Worm (Caenorhabditis elegans): ENCODE results near the gene F55A11.1.
A peak's percentile ranks its signal among the peaks of the same experiment; 100 is the strongest.

The F55A11.1 gene

ce11 chrV:11736896-11737295 lies 27.3 kb downstream of the F55A11.1 start, which contains the start of gene spe-42:
spe-42 (minus strand) TSS chrV:11736996.
- TF ChIP-seq elt-2 (tag; optimal IDR thresholded peaks at IDR 0.05) (no peak), fkh-2 (tag; optimal IDR thresholded peaks at IDR 0.05) (no peak), elt-1 (tag; optimal IDR thresholded peaks at IDR 0.05) (no peak), egl-5 (tag; optimal IDR thresholded peaks at IDR 0.05) (no peak), nhr-76 (tag; optimal IDR thresholded peaks at IDR 0.05) (no peak), unc-39 (tag; optimal IDR thresholded peaks at IDR 0.05) (no peak), unc-62 (GFP tag; optimal IDR thresholded peaks at IDR 0.05) (no peak), pqm-1 (tag; optimal IDR thresholded peaks at IDR 0.05) (no peak), nhr-43 (tag; optimal IDR thresholded peaks at IDR 0.05; ENCODE audit: poor library complexity, severe bottlenecking) (no peak), ama-1 (optimal IDR thresholded peaks at IDR 0.05) (no peak), tbx-2 (tag; optimal IDR thresholded peaks at IDR 0.05) (no peak), elt-3 (tag; optimal IDR thresholded peaks at IDR 0.05) (no peak), hmg-11 (tag; optimal IDR thresholded peaks at IDR 0.05) (no peak), skn-1 (tag; optimal IDR thresholded peaks at IDR 0.05) (no peak), lin-15B (tag; optimal IDR thresholded peaks at IDR 0.05) (no peak), fos-1 (tag; optimal IDR thresholded peaks at IDR 0.05) (no peak), snpc-4 (tag; optimal IDR thresholded peaks at IDR 0.05) (no peak)

ce11 chrV:11733460-11733859 lies 30.7 kb downstream of the F55A11.1 start, which contains the start of gene npp-22:
npp-22 (minus strand) TSS chrV:11733472.
- TF ChIP-seq pha-4 (tag; optimal IDR thresholded peaks at IDR 0.05) (no peak), snpc-4 (tag; optimal IDR thresholded peaks at IDR 0.05) (peak; percentile 69), elt-3 (tag; optimal IDR thresholded peaks at IDR 0.05) (no peak), nhr-12 (tag; optimal IDR thresholded peaks at IDR 0.05) (no peak), nhr-25 (tag; optimal IDR thresholded peaks at IDR 0.05) (peak; percentile 50), tbx-2 (tag; optimal IDR thresholded peaks at IDR 0.05) (no peak), ZK546.5 (tag; optimal IDR thresholded peaks at IDR 0.05) (no peak), sea-2 (GFP tag; optimal IDR thresholded peaks at IDR 0.05) (no peak), egl-27 (tag; optimal IDR thresholded peaks at IDR 0.05) (no peak), daf-12 (tag; optimal IDR thresholded peaks at IDR 0.05) (peak; percentile 51), lin-39 (tag; optimal IDR thresholded peaks at IDR 0.05) (no peak), mml-1 (tag; optimal IDR thresholded peaks at IDR 0.05) (no peak), fkh-10 (GFP tag; optimal IDR thresholded peaks at IDR 0.05) (no peak), nhr-67 (tag; optimal IDR thresholded peaks at IDR 0.05) (no peak), ceh-9 (tag; optimal IDR thresholded peaks at IDR 0.05) (no peak), ztf-4 (tag; optimal IDR thresholded peaks at IDR 0.05) (no peak), jun-1 (tag; optimal IDR thresholded peaks at IDR 0.05) (no peak), ceh-16 (tag; optimal IDR thresholded peaks at IDR 0.05) (no peak), R02D3.7 (tag; optimal IDR thresholded peaks at IDR 0.05) (no peak), unc-62 (GFP tag; optimal IDR thresholded peaks at IDR 0.05) (no peak), lsy-12 (tag; optimal IDR thresholded peaks at IDR 0.05) (no peak), skn-1 (tag; optimal IDR thresholded peaks at IDR 0.05) (no peak), nhr-77 (tag; optimal IDR thresholded peaks at IDR 0.05) (no peak), ama-1 (optimal IDR thresholded peaks at IDR 0.05) (no peak), ceh-82 (tag; optimal IDR thresholded peaks at IDR 0.05) (no peak), zag-1 (tag; optimal IDR thresholded peaks at IDR 0.05) (no peak), nhr-11 (tag; optimal IDR thresholded peaks at IDR 0.05) (no peak), hmg-11 (tag; optimal IDR thresholded peaks at IDR 0.05) (no peak), elt-2 (tag; optimal IDR thresholded peaks at IDR 0.05) (peak; percentile 10), nhr-76 (tag; optimal IDR thresholded peaks at IDR 0.05) (no peak), lin-15B (tag; optimal IDR thresholded peaks at IDR 0.05) (peak; percentile 80), mdl-1 (tag; optimal IDR thresholded peaks at IDR 0.05) (no peak), nfya-1 (tag; optimal IDR thresholded peaks at IDR 0.05; ENCODE audit: insufficient read depth) (peak; percentile 67), nhr-43 (tag; optimal IDR thresholded peaks at IDR 0.05; ENCODE audit: poor library complexity, severe bottlenecking) (no peak), egl-5 (tag; optimal IDR thresholded peaks at IDR 0.05) (peak; percentile 42), ztf-11 (tag; optimal IDR thresholded peaks at IDR 0.05) (no peak), nhr-23 (tag; optimal IDR thresholded peaks at IDR 0.05) (peak; percentile 73), nhr-28 (tag; optimal IDR thresholded peaks at IDR 0.05) (no peak), fkh-2 (tag; optimal IDR thresholded peaks at IDR 0.05) (no peak), nhr-237 (tag; optimal IDR thresholded peaks at IDR 0.05) (no peak), unc-39 (tag; optimal IDR thresholded peaks at IDR 0.05) (no peak), elt-1 (tag; optimal IDR thresholded peaks at IDR 0.05) (no peak), ceh-28 (tag; optimal IDR thresholded peaks at IDR 0.05) (no peak), eor-1 (tag; optimal IDR thresholded peaks at IDR 0.05) (no peak), fos-1 (tag; optimal IDR thresholded peaks at IDR 0.05) (no peak), pqm-1 (tag; optimal IDR thresholded peaks at IDR 0.05) (no peak)

All from whole organism, L3 larva.